Fruit fly (Drosophila melanogaster) whole organism, embryonic: ENCODE results near the gene CG11085.

Experiments used
- Ada2b ChIP-seq: fragments of 200-800 bp; sonication (Bioruptor generic); IDR thresholded peaks from 2 replicates; pipeline ENCODE4 v1.3.6; 2022; ENCODE audit warnings: missing biosample characterization, missing genetic modification characterization
- Bdp1 ChIP-seq: fragments of 200-800 bp; sonication (Bioruptor generic); optimal IDR thresholded peaks from 3 replicates; lab custom pipeline; 2016; ENCODE audit warnings: missing biosample characterization, missing genetic modification characterization
- Bteb2 ChIP-seq: fragments of 200-800 bp; sonication (Bioruptor generic); optimal IDR thresholded peaks from 2 replicates; lab custom pipeline; 2016; ENCODE audit warnings: missing biosample characterization, missing genetic modification characterization
- CG11085 ChIP-seq: fragments of 200-800 bp; sonication (Bioruptor generic); IDR thresholded peaks from 2 replicates; pipeline ENCODE4 v1.3.6; 2022; ENCODE audit warnings: missing biosample characterization, missing genetic modification characterization
- CG12155 ChIP-seq: fragments of 200-800 bp; sonication (Bioruptor generic); optimal IDR thresholded peaks from 3 replicates; lab custom pipeline; 2016; ENCODE audit warnings: missing biosample characterization, missing genetic modification characterization
- CG15479 ChIP-seq: fragments of 200-800 bp; sonication (Bioruptor generic); optimal IDR thresholded peaks from 3 replicates; lab custom pipeline; 2019; ENCODE audit warnings: missing biosample characterization, mild to moderate bottlenecking, missing genetic modification characterization, moderate library complexity
- CG1603 ChIP-seq: fragments of 200-800 bp; sonication (Bioruptor generic); optimal IDR thresholded peaks from 2 replicates; lab custom pipeline; 2019; ENCODE audit warnings: missing biosample characterization, mild to moderate bottlenecking, missing genetic modification characterization, moderate library complexity
- CG1832 ChIP-seq: fragments of 200-800 bp; sonication (Bioruptor generic); optimal IDR thresholded peaks from 2 replicates; lab custom pipeline; 2017; ENCODE audit warnings: missing biosample characterization, mild to moderate bottlenecking, missing genetic modification characterization, inconsistent platforms
- CG30431 ChIP-seq: fragments of 200-800 bp; sonication (Bioruptor generic); optimal IDR thresholded peaks from 2 replicates; lab custom pipeline; 2017; ENCODE audit warnings: missing biosample characterization, missing genetic modification characterization
- CG31365 ChIP-seq: fragments of 200-800 bp; sonication (Bioruptor generic); optimal IDR thresholded peaks from 2 replicates; lab custom pipeline; 2018; ENCODE audit warnings: missing biosample characterization, mild to moderate bottlenecking, missing genetic modification characterization
- CG33213 ChIP-seq: fragments of 200-800 bp; sonication (Bioruptor generic); optimal IDR thresholded peaks from 3 replicates; lab custom pipeline; 2016; ENCODE audit warnings: missing biosample characterization, missing genetic modification characterization
- CG3995 ChIP-seq: fragments of 200-800 bp; sonication (Bioruptor generic); optimal IDR thresholded peaks from 3 replicates; lab custom pipeline; 2016; ENCODE audit warnings: missing biosample characterization, missing genetic modification characterization
- CG4617 ChIP-seq: fragments of 200-800 bp; sonication (Bioruptor generic); optimal IDR thresholded peaks from 3 replicates; lab custom pipeline; 2016; ENCODE audit warnings: missing biosample characterization, missing genetic modification characterization, borderline replicate concordance
- CG6854 ChIP-seq: fragments of 200-800 bp; sonication (Bioruptor generic); optimal IDR thresholded peaks from 3 replicates; lab custom pipeline; 2017; ENCODE audit warnings: missing biosample characterization, mild to moderate bottlenecking, missing genetic modification characterization
- CG7786 ChIP-seq: fragments of 200-800 bp; sonication (Bioruptor generic); optimal IDR thresholded peaks from 2 replicates; lab custom pipeline; 2016; ENCODE audit warnings: missing biosample characterization, missing genetic modification characterization
- CG8089 ChIP-seq: fragments of 200-800 bp; sonication (Bioruptor generic); optimal IDR thresholded peaks from 3 replicates; lab custom pipeline; 2016; ENCODE audit warnings: missing biosample characterization, missing genetic modification characterization
- CG8388 ChIP-seq: fragments of 200-800 bp; sonication (Bioruptor generic); optimal IDR thresholded peaks from 2 replicates; lab custom pipeline; 2019; ENCODE audit warnings: missing biosample characterization, mild to moderate bottlenecking, missing genetic modification characterization, moderate library complexity
- CG9215 ChIP-seq: fragments of 200-800 bp; sonication (Bioruptor generic); IDR thresholded peaks from 2 replicates; pipeline ENCODE4 v1.3.6; 2022; ENCODE audit warnings: missing biosample characterization, missing genetic modification characterization
- Elba2 ChIP-seq: fragments of 200-800 bp; sonication (Bioruptor generic); optimal IDR thresholded peaks from 3 replicates; lab custom pipeline; 2016; ENCODE audit warnings: missing biosample characterization, missing genetic modification characterization
- Hmx ChIP-seq: fragments of 200-800 bp; sonication (Bioruptor generic); optimal IDR thresholded peaks from 2 replicates; lab custom pipeline; 2016; ENCODE audit warnings: missing biosample characterization, missing genetic modification characterization
- Hr39 ChIP-seq: fragments of >200 bp; optimal IDR thresholded peaks from 2 replicates; lab custom pipeline; 2017
- Med ChIP-seq: fragments of 200-800 bp; sonication (Bioruptor generic); peaks from one replicate; lab custom pipeline; 2016; ENCODE audit warnings: missing biosample characterization, missing genetic modification characterization, mild to moderate bottlenecking, inconsistent platforms, moderate library complexity
- Neu2 ChIP-seq: fragments of 200-800 bp; sonication (Bioruptor generic); optimal IDR thresholded peaks from 3 replicates; lab custom pipeline; 2016; ENCODE audit warnings: missing biosample characterization, missing genetic modification characterization, borderline replicate concordance
- Rfx ChIP-seq: fragments of 200-800 bp; sonication (Bioruptor generic); IDR thresholded peaks from 2 replicates; pipeline ENCODE4 v1.3.6; 2022; ENCODE audit warnings: missing biosample characterization, missing genetic modification characterization
- Xbp1 ChIP-seq: fragments of 200-800 bp; sonication (Bioruptor generic); optimal IDR thresholded peaks from 3 replicates; lab custom pipeline; 2016; ENCODE audit warnings: missing biosample characterization, mild to moderate bottlenecking, missing genetic modification characterization
- abd-A ChIP-seq: fragments of 200-800 bp; sonication (Bioruptor generic); optimal IDR thresholded peaks from 3 replicates; lab custom pipeline; 2019; ENCODE audit warnings: missing biosample characterization, mild to moderate bottlenecking, missing genetic modification characterization, moderate library complexity
- ap ChIP-seq: fragments of 200-800 bp; sonication (Bioruptor generic); IDR thresholded peaks from 2 replicates; pipeline ENCODE4 v1.3.6; 2022; ENCODE audit warnings: missing biosample characterization, missing genetic modification characterization
- bigmax ChIP-seq: fragments of 200-800 bp; sonication (Bioruptor generic); optimal IDR thresholded peaks from 2 replicates; lab custom pipeline; 2018; ENCODE audit warnings: missing biosample characterization, mild to moderate bottlenecking, missing genetic modification characterization
- cg ChIP-seq: fragments of 200-800 bp; sonication (Bioruptor generic); optimal IDR thresholded peaks from 3 replicates; lab custom pipeline; 2019; ENCODE audit warnings: missing biosample characterization, mild to moderate bottlenecking, missing genetic modification characterization, moderate library complexity
- crol ChIP-seq: fragments of 200-800 bp; sonication (Bioruptor generic); IDR thresholded peaks from 2 replicates; pipeline ENCODE4 v1.3.6; 2022; ENCODE audit warnings: missing biosample characterization, missing genetic modification characterization
- dm ChIP-seq: fragments of 200-800 bp; sonication (Bioruptor generic); optimal IDR thresholded peaks from 3 replicates; lab custom pipeline; 2016; ENCODE audit warnings: missing biosample characterization, missing genetic modification characterization
- fru ChIP-seq: fragments of >200 bp; optimal IDR thresholded peaks from 2 replicates; lab custom pipeline; 2017
- gce ChIP-seq: fragments of 200-800 bp; sonication (Bioruptor generic); IDR thresholded peaks from 3 replicates; pipeline ENCODE4 v1.3.6; 2022; ENCODE audit warnings: missing biosample characterization, missing genetic modification characterization
- gsb ChIP-seq: fragments of 200-800 bp; sonication (Bioruptor generic); IDR thresholded peaks from 2 replicates; pipeline ENCODE4 v1.3.6; 2022; ENCODE audit warnings: missing biosample characterization, missing genetic modification characterization
- ind ChIP-seq: fragments of 200-800 bp; sonication (Bioruptor generic); optimal IDR thresholded peaks from 3 replicates; lab custom pipeline; 2016; ENCODE audit warnings: missing biosample characterization, missing genetic modification characterization
- insv ChIP-seq, 2 experiments: fragments of 200-800 bp; sonication (Bioruptor generic); optimal IDR thresholded peaks; 3 replicates each; lab custom pipeline; 2016 to 2018; ENCODE audit warnings: missing biosample characterization in 2 of 2, missing genetic modification characterization in 2 of 2
- ken ChIP-seq: fragments of 200-800 bp; sonication (Bioruptor generic); IDR thresholded peaks from 3 replicates; pipeline ENCODE4 v1.3.6; 2022; ENCODE audit warnings: missing biosample characterization, missing genetic modification characterization
- lab ChIP-seq: fragments of 200-800 bp; sonication (Bioruptor generic); optimal IDR thresholded peaks from 3 replicates; lab custom pipeline; 2017; ENCODE audit warnings: missing biosample characterization, missing genetic modification characterization, mild to moderate bottlenecking, moderate library complexity, missing genetic modification reagents
- mam ChIP-seq: fragments of 200-800 bp; sonication (Bioruptor generic); optimal IDR thresholded peaks from 3 replicates; lab custom pipeline; 2016; ENCODE audit warnings: missing biosample characterization, missing genetic modification characterization
- nerfin-1 ChIP-seq: fragments of 200-800 bp; sonication (Bioruptor generic); optimal IDR thresholded peaks from 3 replicates; lab custom pipeline; 2019; ENCODE audit warnings: missing biosample characterization, mild to moderate bottlenecking, missing genetic modification characterization, moderate library complexity
- pho ChIP-seq: fragments of 200-800 bp; sonication (Bioruptor generic); optimal IDR thresholded peaks from 2 replicates; lab custom pipeline; 2016; ENCODE audit warnings: missing biosample characterization, missing genetic modification characterization
- pum ChIP-seq: fragments of 200-800 bp; sonication (Bioruptor generic); optimal IDR thresholded peaks from 2 replicates; lab custom pipeline; 2016; ENCODE audit warnings: missing biosample characterization, missing genetic modification characterization
- sisA ChIP-seq: fragments of 200-800 bp; sonication (Bioruptor generic); IDR thresholded peaks from 2 replicates; pipeline ENCODE4 v1.3.6; 2022; ENCODE audit warnings: missing biosample characterization, missing genetic modification characterization
- sna ChIP-seq: fragments of 200-800 bp; sonication (Bioruptor generic); IDR thresholded peaks from 2 replicates; pipeline ENCODE4 v1.3.6; 2022; ENCODE audit warnings: missing biosample characterization, missing genetic modification characterization; ENCODE audit not compliant: partially characterized antibody
- vnd ChIP-seq: fragments of 200-800 bp; sonication (Bioruptor generic); IDR thresholded peaks from 3 replicates; pipeline ENCODE4 v1.3.6; 2022; ENCODE audit warnings: missing biosample characterization, missing genetic modification characterization; ENCODE audit not compliant: partially characterized antibody
- wek ChIP-seq: fragments of 200-800 bp; sonication (Bioruptor generic); optimal IDR thresholded peaks from 3 replicates; lab custom pipeline; 2018; ENCODE audit warnings: missing biosample characterization, mild to moderate bottlenecking, missing genetic modification characterization, moderate library complexity
- z ChIP-seq: fragments of 200-800 bp; sonication (Bioruptor generic); IDR thresholded peaks from 3 replicates; pipeline ENCODE4 v1.3.6; 2022; ENCODE audit warnings: missing biosample characterization, missing genetic modification characterization
- zen ChIP-seq: fragments of 200-800 bp; sonication (Bioruptor generic); optimal IDR thresholded peaks from 3 replicates; lab custom pipeline; 2018; ENCODE audit warnings: missing biosample characterization, mild to moderate bottlenecking, missing genetic modification characterization, moderate library complexity

The CG11085 gene

dm6 chrX:12632157-12632422 is 16.0 kb downstream of the CG11085 start:
- TF ChIP-seq Elba2 (GFP tag; lab: Kevin White, UChicago), result peak; percentile 35
- peak; percentile 18 for TF ChIP-seq crol (GFP tag; lab: Robert Waterston, UW)
- no peak for TF ChIP-seq CG12155 (GFP tag; lab: Kevin White, UChicago)
- TF ChIP-seq insv (GFP tag; optimal IDR thresholded peaks at IDR 0.05; lab: Kevin White, UChicago), result peak; percentile 47 to 91
- TF ChIP-seq CG15479 (GFP tag; lab: Kevin White, UChicago), result peak; percentile 40
- no peak for TF ChIP-seq CG7786 (GFP tag; lab: Kevin White, UChicago)
- TF ChIP-seq Med (GFP tag; lab: Kevin White, UChicago), result peak; percentile 6
- peak; percentile 58 for TF ChIP-seq abd-A (tag; lab: Kevin White, UChicago)

dm6 chrX:12633204-12633603 is 17.1 kb downstream of the CG11085 start:
- peak in 1 of 2 experiments; percentile 81 for TF ChIP-seq insv (GFP tag; optimal IDR thresholded peaks at IDR 0.05; lab: Kevin White, UChicago)
- no peak for TF ChIP-seq dm
- TF ChIP-seq zen (tag; lab: Kevin White, UChicago), result no peak
- no peak for TF ChIP-seq bigmax (GFP tag; lab: Kevin White, UChicago)
- no peak for TF ChIP-seq Hmx (GFP tag; lab: Kevin White, UChicago)
- peak; percentile 62 for TF ChIP-seq CG31365
- TF ChIP-seq CG3995, result no peak
- TF ChIP-seq Rfx (GFP tag; lab: Robert Waterston, UW), result no peak
- TF ChIP-seq ken (GFP tag; lab: Robert Waterston, UW), result no peak
- peak; percentile 27 for TF ChIP-seq Elba2 (GFP tag; lab: Kevin White, UChicago)
- TF ChIP-seq CG4617 (GFP tag; lab: Kevin White, UChicago), result no peak
- peak; percentile 21 for TF ChIP-seq nerfin-1
- TF ChIP-seq CG12155 (GFP tag; lab: Kevin White, UChicago), result no peak
- TF ChIP-seq CG9215, result no peak
- peak; percentile 16 for TF ChIP-seq cg
- no peak for TF ChIP-seq mam (GFP tag; lab: Kevin White, UChicago)
- TF ChIP-seq z, result no peak
- no peak for TF ChIP-seq CG1603
- no peak for TF ChIP-seq Neu2 (GFP tag; lab: Kevin White, UChicago)
- TF ChIP-seq pum (GFP tag; lab: Kevin White, UChicago), result no peak
- TF ChIP-seq CG6854 (GFP tag; lab: Kevin White, UChicago), result peak; percentile 1

- TF ChIP-seq Hr39 (no peak), CG33213 (GFP tag; lab: Kevin White, UChicago) (no peak), fru (lab: Kevin White, UChicago) (no peak), ind (GFP tag; lab: Kevin White, UChicago) (no peak), sna (GFP tag; lab: Robert Waterston, UW) (no peak), pho (GFP tag; lab: Kevin White, UChicago) (no peak), nerfin-1 (peak; percentile 79), vnd (GFP tag; lab: Robert Waterston, UW) (no peak), CG1832 (GFP tag; lab: Kevin White, UChicago) (peak; percentile 44), Ada2b (GFP tag; lab: Robert Waterston, UW) (no peak), mam (GFP tag; lab: Kevin White, UChicago) (no peak), CG11085 (GFP tag; lab: Robert Waterston, UW) (no peak), gce (GFP tag; lab: Robert Waterston, UW) (no peak), CG31365 (peak; percentile 61), CG8089 (GFP tag; lab: Kevin White, UChicago) (no peak), Bdp1 (no peak), Xbp1 (GFP tag; lab: Kevin White, UChicago) (no peak), zen (tag; lab: Kevin White, UChicago) (peak; percentile 31), ap (no peak), lab (GFP tag; lab: Kevin White, UChicago) (no peak), CG8388 (GFP tag; lab: Kevin White, UChicago) (no peak), abd-A (tag; lab: Kevin White, UChicago) (peak; percentile 81), sisA (no peak), CG30431 (GFP tag; lab: Kevin White, UChicago) (no peak), wek (no peak), gsb (GFP tag; lab: Robert Waterston, UW) (no peak), cg (peak; percentile 40), Med (GFP tag; lab: Kevin White, UChicago) (peak; percentile 58), Bteb2 (GFP tag; lab: Kevin White, UChicago) (no peak), CG15479 (GFP tag; lab: Kevin White, UChicago) (no peak)
- TF ChIP-seq, all 482 proteins: peak for 7
These were observed 17.9 kb downstream of the CG11085 start for dm6 chrX:12633992-12634391.
